Fruit fly (Drosophila melanogaster) whole organism, embryonic: ENCODE results near the gene CG43389.

Source experiments
- ATbp ChIP-seq: fragments of 200-800 bp; sonication (Bioruptor generic); optimal IDR thresholded peaks from 2 replicates; lab custom pipeline; 2017; ENCODE audit warnings: missing biosample characterization, mild to moderate bottlenecking, missing genetic modification characterization, missing genetic modification reagents
- BEAF-32 ChIP-seq: fragments of 200-800 bp; sonication (Bioruptor generic); optimal IDR thresholded peaks from 3 replicates; lab custom pipeline; 2017; ENCODE audit warnings: missing biosample characterization, missing genetic modification characterization, mild to moderate bottlenecking, moderate library complexity, missing genetic modification reagents
- CG11247 ChIP-seq: fragments of 200-800 bp; sonication (Bioruptor generic); IDR thresholded peaks from 2 replicates; pipeline ENCODE4 v1.3.6; 2022; ENCODE audit warnings: missing biosample characterization, missing genetic modification characterization
- CG11504 ChIP-seq: fragments of 200-800 bp; sonication (Bioruptor generic); optimal IDR thresholded peaks from 3 replicates; lab custom pipeline; 2019; ENCODE audit warnings: missing biosample characterization, mild to moderate bottlenecking, missing genetic modification characterization, moderate library complexity
- CG13296 ChIP-seq: fragments of 200-800 bp; sonication (Bioruptor generic); optimal IDR thresholded peaks from 3 replicates; lab custom pipeline; 2018; ENCODE audit warnings: missing biosample characterization, mild to moderate bottlenecking, missing genetic modification characterization
- CG13775 ChIP-seq: fragments of 200-800 bp; sonication (Bioruptor generic); optimal IDR thresholded peaks from 3 replicates; lab custom pipeline; 2017; ENCODE audit warnings: missing biosample characterization, mild to moderate bottlenecking, missing genetic modification characterization
- CG14014 ChIP-seq: fragments of 200-800 bp; sonication (Bioruptor generic); IDR thresholded peaks from 2 replicates; pipeline ENCODE4 v1.3.6; 2022; ENCODE audit warnings: missing biosample characterization, missing genetic modification characterization
- CG14441 ChIP-seq: fragments of 200-800 bp; sonication (Bioruptor generic); IDR thresholded peaks from 2 replicates; pipeline ENCODE4 v1.3.6; 2022; ENCODE audit warnings: missing biosample characterization, missing genetic modification characterization
- CG14667 ChIP-seq: fragments of 200-800 bp; sonication (Bioruptor generic); IDR thresholded peaks from 2 replicates; pipeline ENCODE4 v1.3.6; 2022; ENCODE audit warnings: missing biosample characterization, missing genetic modification characterization
- CG15479 ChIP-seq: fragments of 200-800 bp; sonication (Bioruptor generic); optimal IDR thresholded peaks from 3 replicates; lab custom pipeline; 2019; ENCODE audit warnings: missing biosample characterization, mild to moderate bottlenecking, missing genetic modification characterization, moderate library complexity
- CG16863 ChIP-seq: fragments of 200-800 bp; sonication (Bioruptor generic); optimal IDR thresholded peaks from 3 replicates; lab custom pipeline; 2016; ENCODE audit warnings: missing biosample characterization, missing genetic modification characterization
- CG17359 ChIP-seq: fragments of 200-800 bp; sonication (Bioruptor generic); optimal IDR thresholded peaks from 3 replicates; lab custom pipeline; 2018; ENCODE audit warnings: missing biosample characterization, mild to moderate bottlenecking, missing genetic modification characterization, moderate library complexity
- CG30431 ChIP-seq: fragments of 200-800 bp; sonication (Bioruptor generic); optimal IDR thresholded peaks from 2 replicates; lab custom pipeline; 2017; ENCODE audit warnings: missing biosample characterization, missing genetic modification characterization
- CG3163 ChIP-seq: fragments of 200-800 bp; sonication (Bioruptor generic); optimal IDR thresholded peaks from 3 replicates; lab custom pipeline; 2016; ENCODE audit warnings: missing biosample characterization, missing genetic modification characterization
- CG4360 ChIP-seq: fragments of 200-800 bp; sonication (Bioruptor generic); IDR thresholded peaks from 2 replicates; pipeline ENCODE4 v1.3.6; 2022; ENCODE audit warnings: missing biosample characterization, missing genetic modification characterization
- CG5245 ChIP-seq: fragments of 200-800 bp; sonication (Bioruptor generic); optimal IDR thresholded peaks from 3 replicates; lab custom pipeline; 2016; ENCODE audit warnings: missing biosample characterization, missing genetic modification characterization
- CG7271 ChIP-seq: fragments of 200-800 bp; sonication (Bioruptor generic); optimal IDR thresholded peaks from 2 replicates; lab custom pipeline; 2018; ENCODE audit warnings: missing biosample characterization, mild to moderate bottlenecking, missing genetic modification characterization, moderate library complexity
- CG9437 ChIP-seq: fragments of 200-800 bp; sonication (Bioruptor generic); optimal IDR thresholded peaks from 2 replicates; lab custom pipeline; 2018; ENCODE audit warnings: missing biosample characterization, mild to moderate bottlenecking, missing genetic modification characterization
- Chrac-16 ChIP-seq: fragments of 200-800 bp; sonication (Bioruptor generic); optimal IDR thresholded peaks from 3 replicates; lab custom pipeline; 2016; ENCODE audit warnings: missing biosample characterization, missing genetic modification characterization
- D ChIP-seq, 2 experiments: fragments of 200-800 bp in 1 of 2; fragments of >200 bp in 1 of 2; sonication (Bioruptor generic) in 1 of 2; optimal IDR thresholded peaks; 2 replicates in 1 of 2; 3 replicates in 1 of 2; lab custom pipeline; 2017; ENCODE audit warnings: mild to moderate bottlenecking in 1 of 2, missing biosample characterization in 1 of 2, missing genetic modification characterization in 1 of 2, missing genetic modification reagents in 1 of 2
- Dek ChIP-seq: fragments of 200-800 bp; sonication (Bioruptor generic); optimal IDR thresholded peaks from 3 replicates; lab custom pipeline; 2019; ENCODE audit warnings: missing biosample characterization, mild to moderate bottlenecking, missing genetic modification characterization, moderate library complexity
- Dip2 ChIP-seq: fragments of 200-800 bp; sonication (Bioruptor generic); IDR thresholded peaks from 2 replicates; pipeline ENCODE4 v1.3.6; 2022; ENCODE audit warnings: missing biosample characterization, missing genetic modification characterization
- Drgx ChIP-seq: fragments of 200-800 bp; sonication (Bioruptor generic); IDR thresholded peaks from 2 replicates; pipeline ENCODE4 v1.3.6; 2022; ENCODE audit warnings: missing biosample characterization, missing genetic modification characterization
- HLHmδ ChIP-seq: fragments of 200-800 bp; sonication (Bioruptor generic); optimal IDR thresholded peaks from 2 replicates; lab custom pipeline; 2018; ENCODE audit warnings: missing biosample characterization, mild to moderate bottlenecking, missing genetic modification characterization, moderate library complexity
- Hsf ChIP-seq: fragments of 200-800 bp; sonication (Bioruptor generic); optimal IDR thresholded peaks from 3 replicates; lab custom pipeline; 2016; ENCODE audit warnings: missing biosample characterization, missing genetic modification characterization
- Jarid2 ChIP-seq: fragments of 200-800 bp; sonication (Bioruptor generic); optimal IDR thresholded peaks from 3 replicates; lab custom pipeline; 2017; ENCODE audit warnings: mild to moderate bottlenecking, missing biosample characterization, missing genetic modification reagents, missing genetic modification characterization
- MTF-1 ChIP-seq: fragments of 200-800 bp; sonication (Bioruptor generic); optimal IDR thresholded peaks from 2 replicates; lab custom pipeline; 2018; ENCODE audit warnings: missing biosample characterization, mild to moderate bottlenecking, missing genetic modification characterization, borderline replicate concordance
- Max ChIP-seq: fragments of 200-800 bp; sonication (Bioruptor generic); optimal IDR thresholded peaks from 2 replicates; lab custom pipeline; 2016; ENCODE audit warnings: missing biosample characterization, mild to moderate bottlenecking, missing genetic modification characterization
- PHDP ChIP-seq: fragments of 200-800 bp; sonication (Bioruptor generic); optimal IDR thresholded peaks from 3 replicates; lab custom pipeline; 2018; ENCODE audit warnings: missing biosample characterization, mild to moderate bottlenecking, missing genetic modification characterization, moderate library complexity
- Sin3A ChIP-seq: fragments of >200 bp; optimal IDR thresholded peaks from 2 replicates; lab custom pipeline; 2018
- Sry-β ChIP-seq: fragments of 200-800 bp; sonication (Bioruptor generic); optimal IDR thresholded peaks from 2 replicates; lab custom pipeline; 2018; ENCODE audit warnings: missing biosample characterization, mild to moderate bottlenecking, missing genetic modification characterization, moderate library complexity
- Trl ChIP-seq, 3 experiments: fragments of >200 bp in 2 of 3; fragments of 200-800 bp in 1 of 3; sonication (Bioruptor generic) in 1 of 3; optimal IDR thresholded peaks; 2 replicates in 1 of 3; 3 replicates in 2 of 3; lab custom pipeline; 2016 to 2017; ENCODE audit warnings: missing biosample characterization in 1 of 3, missing genetic modification characterization in 1 of 3
- chif ChIP-seq, 2 experiments: fragments of 200-800 bp; sonication (Bioruptor generic); optimal IDR thresholded peaks; 3 replicates each; lab custom pipeline; 2016; ENCODE audit warnings: missing biosample characterization in 2 of 2, missing genetic modification characterization in 2 of 2
- chn ChIP-seq: fragments of 200-800 bp; sonication (Bioruptor generic); optimal IDR thresholded peaks from 2 replicates; lab custom pipeline; 2016; ENCODE audit warnings: missing biosample characterization, missing genetic modification characterization
- crol ChIP-seq: fragments of 200-800 bp; sonication (Bioruptor generic); IDR thresholded peaks from 2 replicates; pipeline ENCODE4 v1.3.6; 2022; ENCODE audit warnings: missing biosample characterization, missing genetic modification characterization
- eve ChIP-seq, 2 experiments: fragments of >200 bp; optimal IDR thresholded peaks; 2 replicates each; lab custom pipeline; 2017; ENCODE audit warnings: missing biosample characterization in 2 of 2, missing genetic modification characterization in 2 of 2
- exex ChIP-seq: fragments of 200-800 bp; sonication (Bioruptor generic); optimal IDR thresholded peaks from 4 replicates; lab custom pipeline; 2018; ENCODE audit warnings: missing biosample characterization, mild to moderate bottlenecking, missing genetic modification characterization, moderate library complexity
- grn ChIP-seq: fragments of 200-800 bp; sonication (Bioruptor generic); optimal IDR thresholded peaks from 3 replicates; lab custom pipeline; 2017; ENCODE audit warnings: missing biosample characterization, missing genetic modification characterization
- jing ChIP-seq: fragments of 200-800 bp; sonication (Bioruptor generic); optimal IDR thresholded peaks from 2 replicates; lab custom pipeline; 2018; ENCODE audit warnings: missing biosample characterization, mild to moderate bottlenecking, missing genetic modification characterization
- nom ChIP-seq: fragments of 200-800 bp; sonication (Bioruptor generic); optimal IDR thresholded peaks from 2 replicates; lab custom pipeline; 2017; ENCODE audit warnings: missing biosample characterization, missing genetic modification characterization, mild to moderate bottlenecking, moderate library complexity, missing genetic modification reagents
- p53 ChIP-seq: fragments of 200-800 bp; sonication (Bioruptor generic); optimal IDR thresholded peaks from 2 replicates; lab custom pipeline; 2016; ENCODE audit warnings: missing biosample characterization, missing genetic modification characterization
- pho ChIP-seq: fragments of 200-800 bp; sonication (Bioruptor generic); optimal IDR thresholded peaks from 2 replicates; lab custom pipeline; 2016; ENCODE audit warnings: missing biosample characterization, missing genetic modification characterization
- psq ChIP-seq: fragments of 200-800 bp; sonication (Bioruptor generic); optimal IDR thresholded peaks from 2 replicates; lab custom pipeline; 2017; ENCODE audit warnings: missing biosample characterization, missing genetic modification characterization
- scrt ChIP-seq: fragments of 200-800 bp; sonication (Bioruptor generic); optimal IDR thresholded peaks from 2 replicates; lab custom pipeline; 2018; ENCODE audit warnings: missing biosample characterization, mild to moderate bottlenecking, missing genetic modification characterization, moderate library complexity
- sna ChIP-seq: fragments of 200-800 bp; sonication (Bioruptor generic); IDR thresholded peaks from 2 replicates; pipeline ENCODE4 v1.3.6; 2022; ENCODE audit warnings: missing biosample characterization, missing genetic modification characterization; ENCODE audit not compliant: partially characterized antibody
- tna ChIP-seq: fragments of 200-800 bp; sonication (Bioruptor generic); IDR thresholded peaks from 2 replicates; pipeline ENCODE4 v1.3.6; 2022; ENCODE audit warnings: missing biosample characterization, missing genetic modification characterization; ENCODE audit not compliant: partially characterized antibody
- z ChIP-seq: fragments of 200-800 bp; sonication (Bioruptor generic); IDR thresholded peaks from 3 replicates; pipeline ENCODE4 v1.3.6; 2022; ENCODE audit warnings: missing biosample characterization, missing genetic modification characterization

CG43389 gene

dm6 chr3L:3248714-3249663 lies 1.2 kb downstream of the CG43389 start (continued):
- TF ChIP-seq CG14667: 0 out of 2 replicates have a peak, but pooled peaks have one; percentile 12
- no peak for TF ChIP-seq Sin3A
- TF ChIP-seq jing (GFP tag; lab: Kevin White, UChicago): no peak
- no peak for TF ChIP-seq chn (GFP tag; lab: Kevin White, UChicago)
- TF ChIP-seq scrt (GFP tag; lab: Kevin White, UChicago): no peak
- TF ChIP-seq CG3163 (GFP tag; lab: Kevin White, UChicago): no peak
- no peak for TF ChIP-seq CG15479 (GFP tag; lab: Kevin White, UChicago)
- TF ChIP-seq pho: no peak
- peak; percentile 9 for TF ChIP-seq CG5245 (GFP tag; lab: Kevin White, UChicago)
- no peak for TF ChIP-seq grn
- no peak for TF ChIP-seq HLHmδ (GFP tag; lab: Kevin White, UChicago)
- no peak for TF ChIP-seq z (GFP tag; lab: Robert Waterston, UW)
- TF ChIP-seq Drgx (GFP tag; lab: Robert Waterston, UW): peak; percentile 79
- TF ChIP-seq CG14014 (GFP tag; lab: Robert Waterston, UW): no peak
- TF ChIP-seq sna (GFP tag; lab: Robert Waterston, UW): no peak
- TF ChIP-seq nom: peak; percentile 95
- peak; percentile 70 for TF ChIP-seq CG11504
- TF ChIP-seq CG14441 (GFP tag; lab: Robert Waterston, UW): no peak
- TF ChIP-seq Dip2 (GFP tag; lab: Robert Waterston, UW): no peak
- TF ChIP-seq exex: no peak
- TF ChIP-seq Dek (tag; lab: Kevin White, UChicago): no peak
- TF ChIP-seq CG7271 (tag; lab: Kevin White, UChicago): no peak
- no peak for TF ChIP-seq tna (GFP tag; lab: Robert Waterston, UW)
- TF ChIP-seq chif (GFP tag; optimal IDR thresholded peaks at IDR 0.05; lab: Kevin White, UChicago): peak; percentile 29 to 58
- no peak for TF ChIP-seq BEAF-32 (GFP tag; lab: Kevin White, UChicago)
- no peak for TF ChIP-seq CG4360 (GFP tag; lab: Robert Waterston, UW)
- TF ChIP-seq psq: no peak
- no peak for TF ChIP-seq CG13296 (GFP tag; lab: Kevin White, UChicago)
- TF ChIP-seq Hsf (GFP tag; lab: Kevin White, UChicago): peak; percentile 40
- TF ChIP-seq CG11247 (GFP tag; lab: Robert Waterston, UW): no peak
- TF ChIP-seq CG16863 (GFP tag; lab: Kevin White, UChicago): peak; percentile 26
- peak; percentile 31 for TF ChIP-seq CG13775 (GFP tag; lab: Kevin White, UChicago)
- TF ChIP-seq CG30431: peak; percentile 41
- peak; percentile 35 for TF ChIP-seq PHDP
- no peak for TF ChIP-seq p53 (GFP tag; lab: Kevin White, UChicago)
- TF ChIP-seq Max (GFP tag; lab: Kevin White, UChicago): no peak
- TF ChIP-seq eve (GFP tag; optimal IDR thresholded peaks at IDR 0.05; lab: Kevin White, UChicago): peak in 1 of 2 experiments; percentile 73
- TF ChIP-seq Trl (optimal IDR thresholded peaks at IDR 0.05; lab: Kevin White, UChicago): no peak
- TF ChIP-seq Trl (GFP tag; optimal IDR thresholded peaks at IDR 0.05; lab: Kevin White, UChicago): no peak
- TF ChIP-seq Jarid2: peak; percentile 2
- TF ChIP-seq Sry-β (GFP tag; lab: Kevin White, UChicago): no peak
- no peak for TF ChIP-seq D (optimal IDR thresholded peaks at IDR 0.05; lab: Kevin White, UChicago)
- peak; percentile 29 for TF ChIP-seq D (GFP tag; optimal IDR thresholded peaks at IDR 0.05; lab: Kevin White, UChicago)
- no peak for TF ChIP-seq MTF-1 (GFP tag; lab: Kevin White, UChicago)
- peak; percentile 34 for TF ChIP-seq CG17359
- TF ChIP-seq crol (GFP tag; lab: Robert Waterston, UW): peak; percentile 45; the same call in 1 of the 2 replicates
- TF ChIP-seq ATbp: peak; percentile 35
- TF ChIP-seq Chrac-16 (GFP tag; lab: Kevin White, UChicago): peak; percentile 19
- peak; percentile 49 for TF ChIP-seq CG9437
